Fruit fly (Drosophila melanogaster): ENCODE measurements around the gene CG8891.

DNA sequence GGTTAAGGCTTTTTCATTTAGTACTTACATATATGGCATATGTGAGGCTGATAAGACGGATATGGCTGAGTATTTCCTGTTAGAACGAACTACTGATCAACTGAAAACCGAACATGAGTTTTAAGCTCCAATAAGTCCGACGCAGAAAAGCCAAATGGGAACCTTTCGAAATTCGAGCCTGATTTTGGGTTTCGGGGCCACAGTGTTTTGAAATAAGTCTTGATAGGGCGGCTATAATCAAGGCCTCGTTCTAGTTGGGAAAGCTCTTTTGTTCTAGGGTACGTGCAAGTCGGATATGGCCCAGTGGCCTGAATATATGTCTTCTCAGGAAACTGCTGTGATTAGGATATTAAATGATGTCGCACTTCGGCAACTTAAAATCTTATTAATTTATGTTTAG, 48.9 kb upstream of the CG8891 start, which contains the start of gene vkg:
- TF ChIP-seq Dll (optimal IDR thresholded peaks at IDR 0.05): no peak
- TF ChIP-seq pan (optimal IDR thresholded peaks at IDR 0.05): no peak
- no peak for TF ChIP-seq psq (optimal IDR thresholded peaks at IDR 0.05)
